Worm (Caenorhabditis elegans): ENCODE measurements around the gene gakh-1.
A peak's percentile ranks its signal among the peaks of the same experiment; 100 is the strongest.

The gakh-1 gene

DNA sequence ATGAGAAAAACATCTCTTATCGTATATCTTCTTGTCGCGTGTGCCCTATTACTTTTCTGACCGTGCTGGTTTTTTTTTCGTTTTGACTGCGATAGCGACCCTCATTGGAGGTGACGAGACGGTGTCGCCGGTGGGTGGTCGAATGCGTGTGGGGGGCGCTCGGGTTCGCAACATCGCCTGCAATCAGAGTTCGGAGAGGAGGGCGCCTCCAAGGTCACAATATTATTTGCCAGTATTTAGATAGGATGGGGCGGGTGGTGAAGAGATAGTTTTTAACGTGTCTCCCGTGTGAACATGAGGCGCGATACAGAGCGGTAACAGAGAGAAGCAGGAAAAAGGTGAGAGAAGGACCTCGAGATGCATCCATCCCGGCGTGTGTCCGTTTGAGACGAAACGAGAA, 38.6 kb downstream of the gakh-1 start (continued):
- TF ChIP-seq unc-98 (GFP tag; IDR thresholded peaks at IDR 0.05): no peak
- no peak for TF ChIP-seq ceh-90 (tag; optimal IDR thresholded peaks at IDR 0.05)
- no peak for TF ChIP-seq fkh-4 (tag; optimal IDR thresholded peaks at IDR 0.05; ENCODE audit: borderline replicate concordance)
- peak; percentile 30; the same call in 1 of the 2 replicates for TF ChIP-seq grh-1 (GFP tag; IDR thresholded peaks at IDR 0.05)
- no peak for TF ChIP-seq hlh-17 (GFP tag; optimal IDR thresholded peaks at IDR 0.05; ENCODE audit: borderline replicate concordance)
- no peak for TF ChIP-seq lir-3 (tag; optimal IDR thresholded peaks at IDR 0.05; ENCODE audit: poor library complexity)
- no peak; the same call in 1 of the 2 replicates for TF ChIP-seq nhr-19 (GFP tag; conservative IDR thresholded peaks at IDR 0.05)
- no peak for TF ChIP-seq zag-1 (tag; optimal IDR thresholded peaks at IDR 0.05)
- no peak for TF ChIP-seq skn-1 (tag; optimal IDR thresholded peaks at IDR 0.05)
- peak; percentile 37 for TF ChIP-seq blmp-1 (tag; optimal IDR thresholded peaks at IDR 0.05)
- TF ChIP-seq lin-13 (GFP tag; optimal IDR thresholded peaks at IDR 0.05): no peak
- TF ChIP-seq lsy-2 (tag; optimal IDR thresholded peaks at IDR 0.05): no peak
- no peak for TF ChIP-seq C04F5.9 (tag; optimal IDR thresholded peaks at IDR 0.05)
- TF ChIP-seq irx-1 (tag; optimal IDR thresholded peaks at IDR 0.05): peak; percentile 15
- TF ChIP-seq dsc-1 (tag; optimal IDR thresholded peaks at IDR 0.05): no peak
- no peak for TF ChIP-seq aha-1 (tag; optimal IDR thresholded peaks at IDR 0.05)
- TF ChIP-seq ets-5 (GFP tag; IDR thresholded peaks at IDR 0.05): no peak
- peak; percentile 22 for TF ChIP-seq nhr-77 (tag; optimal IDR thresholded peaks at IDR 0.05)
- no peak for TF ChIP-seq dpl-1 (GFP tag; optimal IDR thresholded peaks at IDR 0.05)
- no peak for TF ChIP-seq efl-3 (GFP tag; optimal IDR thresholded peaks at IDR 0.05)
- no peak for TF ChIP-seq egl-13 (tag; optimal IDR thresholded peaks at IDR 0.05)
- no peak for TF ChIP-seq nhr-11 (tag; optimal IDR thresholded peaks at IDR 0.05)
- TF ChIP-seq nhr-28 (tag; optimal IDR thresholded peaks at IDR 0.05): no peak
- TF ChIP-seq fkh-10 (GFP tag; optimal IDR thresholded peaks at IDR 0.05): no peak
- TF ChIP-seq C16A3.4 (tag; optimal IDR thresholded peaks at IDR 0.05): no peak
- peak; percentile 57 for TF ChIP-seq nhr-71 (tag; optimal IDR thresholded peaks at IDR 0.05)
- TF ChIP-seq ztf-4 (tag; optimal IDR thresholded peaks at IDR 0.05): no peak
- TF ChIP-seq tlp-1 (tag; optimal IDR thresholded peaks at IDR 0.05): no peak
- TF ChIP-seq zip-4 (GFP tag; optimal IDR thresholded peaks at IDR 0.05): no peak
- no peak for TF ChIP-seq ces-1 (GFP tag; optimal IDR thresholded peaks at IDR 0.05)
- no peak for TF ChIP-seq hpl-2 (GFP tag; optimal IDR thresholded peaks at IDR 0.05)
- TF ChIP-seq nhr-85 (tag): peak; percentile 89

DNA sequence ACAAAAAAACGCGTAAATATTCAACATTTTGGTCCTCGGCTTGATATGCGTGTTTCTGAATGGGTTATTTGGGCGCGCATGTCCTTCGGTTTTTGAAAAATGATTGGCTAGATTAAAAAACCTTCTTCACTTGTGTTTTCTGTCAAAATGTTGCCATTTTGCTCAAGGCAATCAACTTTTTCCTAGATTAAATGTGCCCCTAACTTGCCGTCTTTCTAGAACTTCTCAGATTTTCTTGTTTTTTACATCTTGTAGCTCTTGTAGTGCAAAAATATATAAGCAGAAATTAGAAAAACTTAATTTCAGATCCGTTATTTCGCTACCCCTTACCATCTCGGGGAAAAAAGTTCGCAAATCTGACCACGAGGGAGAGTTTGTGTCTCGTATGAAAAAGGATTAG, 39.5 kb downstream of the gakh-1 start, which contains the start of gene hbl-1:
Gene hbl-1 (plus strand): TSS at position 301 of the 400 bp plus-strand sequence.
- TF ChIP-seq C04F5.9 (tag; optimal IDR thresholded peaks at IDR 0.05): no peak
- no peak for TF ChIP-seq egl-13 (tag; optimal IDR thresholded peaks at IDR 0.05)
- TF ChIP-seq vab-15 (tag; optimal IDR thresholded peaks at IDR 0.05): no peak
- TF ChIP-seq lsy-2 (tag; optimal IDR thresholded peaks at IDR 0.05): no peak
- TF ChIP-seq sox-4 (tag; optimal IDR thresholded peaks at IDR 0.05): no peak
- TF ChIP-seq lin-35 (GFP tag; optimal IDR thresholded peaks at IDR 0.05): no peak
- TF ChIP-seq C16A3.4 (tag; optimal IDR thresholded peaks at IDR 0.05): no peak
- TF ChIP-seq unc-62 (GFP tag; optimal IDR thresholded peaks at IDR 0.05): no peak
- TF ChIP-seq nhr-71 (tag; optimal IDR thresholded peaks at IDR 0.05): no peak
- no peak for TF ChIP-seq fkh-4 (tag; optimal IDR thresholded peaks at IDR 0.05; ENCODE audit: borderline replicate concordance)
- no peak for TF ChIP-seq alr-1 (tag; optimal IDR thresholded peaks at IDR 0.05; ENCODE audit: borderline replicate concordance)
- no peak for TF ChIP-seq aha-1 (tag; optimal IDR thresholded peaks at IDR 0.05)
- no peak for TF ChIP-seq snpc-4 (tag; optimal IDR thresholded peaks at IDR 0.05)
- TF ChIP-seq lin-39 (tag; optimal IDR thresholded peaks at IDR 0.05): no peak
- no peak for TF ChIP-seq ztf-4 (tag; optimal IDR thresholded peaks at IDR 0.05)

DNA sequence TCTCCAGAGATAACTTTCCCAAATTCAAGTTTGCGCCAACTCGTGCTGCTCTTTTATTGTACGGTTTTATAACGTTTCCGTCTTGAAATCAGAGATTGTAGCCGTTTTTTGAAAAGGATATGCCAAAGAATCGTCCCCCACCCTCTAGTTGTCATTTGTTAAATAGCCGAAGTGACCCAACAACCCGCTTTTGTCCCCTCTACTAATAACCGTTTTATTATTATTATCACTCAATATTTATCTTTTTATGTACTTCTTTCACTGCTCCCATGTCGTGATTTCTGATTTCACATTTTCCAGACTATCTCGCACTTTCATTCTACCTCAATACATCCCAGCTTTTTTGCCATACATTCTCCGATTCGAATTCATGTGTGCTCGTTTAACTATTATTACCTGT, 44.7 kb downstream of the gakh-1 start:
- no peak for TF ChIP-seq unc-86 (tag; optimal IDR thresholded peaks at IDR 0.05)
- TF ChIP-seq ztf-4 (tag; optimal IDR thresholded peaks at IDR 0.05): no peak
- TF ChIP-seq lin-35 (GFP tag; optimal IDR thresholded peaks at IDR 0.05): no peak
- no peak for TF ChIP-seq rnt-1 (tag; optimal IDR thresholded peaks at IDR 0.05)
- no peak for TF ChIP-seq egl-27 (tag; optimal IDR thresholded peaks at IDR 0.05)
- no peak for TF ChIP-seq nhr-28 (tag; optimal IDR thresholded peaks at IDR 0.05)
- TF ChIP-seq unc-30 (tag; optimal IDR thresholded peaks at IDR 0.05): no peak
- TF ChIP-seq elt-2 (tag; optimal IDR thresholded peaks at IDR 0.05): no peak
- TF ChIP-seq nhr-47 (tag; optimal IDR thresholded peaks at IDR 0.05): no peak
- no peak for TF ChIP-seq nhr-19 (GFP tag; conservative IDR thresholded peaks at IDR 0.05)
- no peak for TF ChIP-seq grh-1 (GFP tag; IDR thresholded peaks at IDR 0.05)
- TF ChIP-seq C04F5.9 (tag; optimal IDR thresholded peaks at IDR 0.05): no peak

Data from whole organism, L1 larva.